Fruit fly (Drosophila melanogaster): Measurements from ENCODE around the gene CG32576.

Gene CG32576

DNA sequence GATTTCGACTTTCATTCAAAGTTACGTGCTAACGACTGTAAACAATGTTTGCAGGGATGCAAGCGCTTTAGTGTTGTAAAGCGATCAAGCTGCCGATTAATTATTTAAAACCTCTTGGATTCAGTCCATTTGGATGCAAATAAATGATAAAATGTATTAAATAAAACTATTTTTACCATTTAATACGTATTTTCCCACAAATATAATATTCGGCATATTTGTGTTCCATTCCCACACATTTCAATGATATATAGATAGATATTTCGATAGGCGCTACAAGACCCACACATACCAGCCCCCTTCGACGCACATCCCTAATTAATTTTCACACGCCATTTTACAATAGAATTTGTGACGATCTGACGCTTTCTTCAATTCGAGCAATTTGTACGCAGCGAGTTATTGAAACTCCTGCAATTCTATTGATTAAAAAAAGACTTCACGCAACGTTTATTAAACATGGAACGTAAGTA is at the start of gene CG32576, which contains the start of gene caz (continued):
- TF ChIP-seq bbx (GFP tag; IDR thresholded peaks at IDR 0.05; ENCODE audit: partially characterized antibody) (0 out of 2 replicates have a peak, but pooled peaks have one; percentile 47), trem (tag; optimal IDR thresholded peaks at IDR 0.05) (peak; percentile 60), CG9797 (GFP tag; optimal IDR thresholded peaks at IDR 0.05) (peak; percentile 23), HmgZ (tag; optimal IDR thresholded peaks at IDR 0.05) (peak; percentile 13), lbe (GFP tag; optimal IDR thresholded peaks at IDR 0.05) (peak; percentile 63), CG10979 (tag; optimal IDR thresholded peaks at IDR 0.05) (peak; percentile 5), CG14710 (tag; optimal IDR thresholded peaks at IDR 0.05) (peak; percentile 81), pfk (GFP tag; optimal IDR thresholded peaks at IDR 0.05) (peak; percentile 93), CG15269 (tag; optimal IDR thresholded peaks at IDR 0.05) (peak; percentile 22), ci (GFP tag; IDR thresholded peaks at IDR 0.05) (0 out of 3 replicates have a peak, but pooled peaks have one; percentile 30), nom (GFP tag; optimal IDR thresholded peaks at IDR 0.05) (no peak), CG14860 (GFP tag; IDR thresholded peaks at IDR 0.05; ENCODE audit: partially characterized antibody) (no peak; the same call in 2 of the 3 replicates), CG6254 (GFP tag; optimal IDR thresholded peaks at IDR 0.05) (peak; percentile 3), grn (GFP tag; optimal IDR thresholded peaks at IDR 0.05) (no peak), CG7372 (GFP tag; IDR thresholded peaks at IDR 0.05) (no peak), lilli (GFP tag; optimal IDR thresholded peaks at IDR 0.05) (peak; percentile 40), sima (GFP tag; optimal IDR thresholded peaks at IDR 0.05) (no peak), prd (optimal IDR thresholded peaks at IDR 0.05) (no peak), prd (GFP tag; IDR thresholded peaks at IDR 0.05) (peak; percentile 42; the same call in 1 of the 3 replicates), Rx (GFP tag; IDR thresholded peaks at IDR 0.05) (no peak), stwl (tag; optimal IDR thresholded peaks at IDR 0.05) (peak; percentile 83), Scr (GFP tag; IDR thresholded peaks at IDR 0.05; ENCODE audit: partially characterized antibody) (peak; percentile 76), Pdp1 (GFP tag; optimal IDR thresholded peaks at IDR 0.05) (peak in 1 of 2 experiments; percentile 12), hbn (GFP tag; IDR thresholded peaks at IDR 0.05; ENCODE audit: partially characterized antibody) (peak; percentile 32; the same call in 1 of the 2 replicates), D (optimal IDR thresholded peaks at IDR 0.05) (no peak), D (GFP tag; optimal IDR thresholded peaks at IDR 0.05) (peak; percentile 23), pzg (GFP tag; optimal IDR thresholded peaks at IDR 0.05) (peak; percentile 67), Lim3 (GFP tag; IDR thresholded peaks at IDR 0.05) (no peak), CG33557 (GFP tag; optimal IDR thresholded peaks at IDR 0.05) (peak; percentile 25), lov (optimal IDR thresholded peaks at IDR 0.05) (no peak), lov (GFP tag; IDR thresholded peaks at IDR 0.05) (no peak), CG18262 (tag; optimal IDR thresholded peaks at IDR 0.05) (peak; percentile 26), Hsf (GFP tag; optimal IDR thresholded peaks at IDR 0.05) (peak; percentile 4), nerfin-1 (tag; optimal IDR thresholded peaks at IDR 0.05) (peak; percentile 35), otp (GFP tag; IDR thresholded peaks at IDR 0.05) (no peak), CG3847 (GFP tag; IDR thresholded peaks at IDR 0.05) (peak; percentile 60), Hr51 (GFP tag; optimal IDR thresholded peaks at IDR 0.05) (peak in 1 of 2 experiments; percentile 19), CG14014 (GFP tag; IDR thresholded peaks at IDR 0.05) (no peak), sob (GFP tag; IDR thresholded peaks at IDR 0.05) (peak; percentile 39; the same call in 1 of the 2 replicates), CG2202 (tag; optimal IDR thresholded peaks at IDR 0.05) (peak; percentile 5), B-H2 (GFP tag; optimal IDR thresholded peaks at IDR 0.05) (peak; percentile 52), dpn (GFP tag; optimal IDR thresholded peaks at IDR 0.05) (peak in 1 of 2 experiments; percentile 43), CG8290 (GFP tag; optimal IDR thresholded peaks at IDR 0.05) (no peak), CG8290 (tag; optimal IDR thresholded peaks at IDR 0.05) (peak in 1 of 2 experiments; percentile 33), zfh2 (GFP tag; optimal IDR thresholded peaks at IDR 0.05) (peak; percentile 12)
